Fruit fly (Drosophila melanogaster): Measurements from ENCODE around the gene wap.

The wap gene

dm6 chrX:22479207-22479820, 24.1 kb upstream of the wap start (continued):
- TF ChIP-seq Sox15 (GFP tag; optimal IDR thresholded peaks at IDR 0.05) (peak; percentile 35), Sox14 (GFP tag; optimal IDR thresholded peaks at IDR 0.05) (peak; percentile 65), Sox102F (GFP tag; optimal IDR thresholded peaks at IDR 0.05) (peak; percentile 70), Ets96B (tag; optimal IDR thresholded peaks at IDR 0.05) (peak; percentile 43), achi (GFP tag; optimal IDR thresholded peaks at IDR 0.05) (peak; percentile 67), Blimp-1 (GFP tag; optimal IDR thresholded peaks at IDR 0.05) (peak; percentile 44), ss (GFP tag; optimal IDR thresholded peaks at IDR 0.05) (peak; percentile 16 to 26), CG6808 (GFP tag; optimal IDR thresholded peaks at IDR 0.05) (peak; percentile 22), CG9139 (GFP tag; optimal IDR thresholded peaks at IDR 0.05) (no peak), dsx (GFP tag; optimal IDR thresholded peaks at IDR 0.05; ENCODE audit: poor library complexity, severe bottlenecking) (peak; percentile 16), svp (GFP tag) (peak; percentile 87), CG16779 (tag; optimal IDR thresholded peaks at IDR 0.05) (no peak), Smox (GFP tag; optimal IDR thresholded peaks at IDR 0.05) (peak; percentile 66), CG8632 (GFP tag; optimal IDR thresholded peaks at IDR 0.05) (peak; percentile 70)

dm6 chrX:22477689-22478590, 22.7 kb upstream of the wap start:
- TF ChIP-seq lz (GFP tag; optimal IDR thresholded peaks at IDR 0.05) (no peak), Lpt (GFP tag; optimal IDR thresholded peaks at IDR 0.05) (no peak), CG6163 (GFP tag; IDR thresholded peaks at IDR 0.05) (peak; percentile 52; the same call in 2 of the 3 replicates), CG6792 (GFP tag; optimal IDR thresholded peaks at IDR 0.05) (no peak), CG11762 (GFP tag; optimal IDR thresholded peaks at IDR 0.05; ENCODE audit: insufficient read depth) (no peak), svp (GFP tag) (no peak), acj6 (GFP tag; optimal IDR thresholded peaks at IDR 0.05) (no peak), CG3919 (GFP tag; optimal IDR thresholded peaks at IDR 0.05) (no peak), Sox14 (GFP tag; optimal IDR thresholded peaks at IDR 0.05) (no peak), cyc (GFP tag; optimal IDR thresholded peaks at IDR 0.05) (no peak), CG11902 (GFP tag; optimal IDR thresholded peaks at IDR 0.05) (no peak), Sox102F (GFP tag; optimal IDR thresholded peaks at IDR 0.05) (no peak), Eip78C (GFP tag) (peak; percentile 69), Hr4 (GFP tag; optimal IDR thresholded peaks at IDR 0.05) (peak; percentile 7), Met (GFP tag; optimal IDR thresholded peaks at IDR 0.05) (no peak)

dm6 chrX:22474881-22475280, 19.7 kb upstream of the wap start:
- TF ChIP-seq CG15336 (GFP tag; IDR thresholded peaks at IDR 0.05) (no peak), CG10631 (GFP tag; optimal IDR thresholded peaks at IDR 0.05) (no peak), CG3919 (GFP tag; optimal IDR thresholded peaks at IDR 0.05) (no peak), salr (GFP tag; optimal IDR thresholded peaks at IDR 0.05) (no peak), CG34406 (GFP tag; optimal IDR thresholded peaks at IDR 0.05) (no peak), CG4318 (GFP tag; optimal IDR thresholded peaks at IDR 0.05) (no peak), Hr4 (GFP tag; optimal IDR thresholded peaks at IDR 0.05) (no peak), achi (GFP tag; optimal IDR thresholded peaks at IDR 0.05) (no peak), CG1621 (tag; optimal IDR thresholded peaks at IDR 0.05) (no peak), acj6 (GFP tag; optimal IDR thresholded peaks at IDR 0.05) (no peak), lz (GFP tag; optimal IDR thresholded peaks at IDR 0.05) (no peak), Eip78C (GFP tag) (no peak), Blimp-1 (GFP tag; optimal IDR thresholded peaks at IDR 0.05) (no peak)

- no peak for TF ChIP-seq CG11294 (GFP tag; IDR thresholded peaks at IDR 0.05)
- TF ChIP-seq CG6792 (GFP tag; optimal IDR thresholded peaks at IDR 0.05), result no peak
- no peak for TF ChIP-seq net (GFP tag; optimal IDR thresholded peaks at IDR 0.05)
- no peak for TF ChIP-seq fd85E (GFP tag; optimal IDR thresholded peaks at IDR 0.05)
- no peak for TF ChIP-seq CG6276 (GFP tag; optimal IDR thresholded peaks at IDR 0.05)
- no peak for TF ChIP-seq CG34406 (GFP tag; optimal IDR thresholded peaks at IDR 0.05)
- TF ChIP-seq CG1621 (tag; optimal IDR thresholded peaks at IDR 0.05), result no peak
- no peak for TF ChIP-seq Eip93F (GFP tag; optimal IDR thresholded peaks at IDR 0.05)
- TF ChIP-seq CG4318 (GFP tag; optimal IDR thresholded peaks at IDR 0.05), result no peak
- TF ChIP-seq dsx (GFP tag; optimal IDR thresholded peaks at IDR 0.05; ENCODE audit: poor library complexity, severe bottlenecking), result no peak
- no peak for TF ChIP-seq CG11902 (GFP tag; optimal IDR thresholded peaks at IDR 0.05)
- no peak for TF ChIP-seq Met (GFP tag; optimal IDR thresholded peaks at IDR 0.05)
- no peak for TF ChIP-seq svp (GFP tag)
- TF ChIP-seq CG16779 (tag; optimal IDR thresholded peaks at IDR 0.05), result no peak
- TF ChIP-seq lz (GFP tag; optimal IDR thresholded peaks at IDR 0.05), result no peak
- TF ChIP-seq CG15336 (GFP tag; IDR thresholded peaks at IDR 0.05), result no peak
These were observed 18.3 kb upstream of the wap start, which contains the start of gene CG14618 for dm6 chrX:22473520-22473919. Gene CG14618, plus strand, starts transcription at chrX:22473698.
